Fruit fly (Drosophila melanogaster) whole organism, adult: ENCODE data around the gene pyd.

Experiments used
- CG14711 ChIP-seq: fragments of 200-800 bp; sonication (Bioruptor generic); optimal IDR thresholded peaks from 2 replicates; lab custom pipeline; 2018; ENCODE audit warnings: missing biosample characterization, mild to moderate bottlenecking, missing genetic modification characterization, moderate library complexity
- CG33017 ChIP-seq: fragments of 200-800 bp; sonication (Bioruptor generic); optimal IDR thresholded peaks from 2 replicates; lab custom pipeline; 2018; ENCODE audit warnings: missing biosample characterization, mild to moderate bottlenecking, missing genetic modification characterization, moderate library complexity
- CG7045 ChIP-seq: fragments of 200-800 bp; sonication (Bioruptor generic); optimal IDR thresholded peaks from 2 replicates; lab custom pipeline; 2017; ENCODE audit warnings: missing biosample characterization, mild to moderate bottlenecking, missing genetic modification characterization
- CG7101 ChIP-seq: fragments of 200-800 bp; sonication (Bioruptor generic); optimal IDR thresholded peaks from 2 replicates; lab custom pipeline; 2018; ENCODE audit warnings: missing biosample characterization, mild to moderate bottlenecking, missing genetic modification characterization, moderate library complexity
- Clk ChIP-seq: fragments of 200-800 bp; sonication (Bioruptor generic); optimal IDR thresholded peaks from 2 replicates; lab custom pipeline; 2017; ENCODE audit warnings: missing biosample characterization, missing genetic modification characterization
- Crg-1 ChIP-seq: fragments of 200-800 bp; sonication (Bioruptor generic); optimal IDR thresholded peaks from 2 replicates; lab custom pipeline; 2016; ENCODE audit warnings: missing biosample characterization, missing genetic modification characterization
- kay ChIP-seq: fragments of 200-800 bp; sonication (Bioruptor generic); peaks from one replicate; lab custom pipeline; 2016; ENCODE audit warnings: missing biosample characterization, missing genetic modification characterization, borderline replicate concordance
- tj ChIP-seq: fragments of 200-800 bp; sonication (Bioruptor generic); optimal IDR thresholded peaks from 3 replicates; lab custom pipeline; 2017; ENCODE audit warnings: missing biosample characterization, mild to moderate bottlenecking, missing genetic modification characterization, moderate library complexity
- toe ChIP-seq: fragments of 200-800 bp; sonication (Bioruptor generic); optimal IDR thresholded peaks from 2 replicates; lab custom pipeline; 2016; ENCODE audit warnings: missing biosample characterization, missing genetic modification characterization

DNA sequence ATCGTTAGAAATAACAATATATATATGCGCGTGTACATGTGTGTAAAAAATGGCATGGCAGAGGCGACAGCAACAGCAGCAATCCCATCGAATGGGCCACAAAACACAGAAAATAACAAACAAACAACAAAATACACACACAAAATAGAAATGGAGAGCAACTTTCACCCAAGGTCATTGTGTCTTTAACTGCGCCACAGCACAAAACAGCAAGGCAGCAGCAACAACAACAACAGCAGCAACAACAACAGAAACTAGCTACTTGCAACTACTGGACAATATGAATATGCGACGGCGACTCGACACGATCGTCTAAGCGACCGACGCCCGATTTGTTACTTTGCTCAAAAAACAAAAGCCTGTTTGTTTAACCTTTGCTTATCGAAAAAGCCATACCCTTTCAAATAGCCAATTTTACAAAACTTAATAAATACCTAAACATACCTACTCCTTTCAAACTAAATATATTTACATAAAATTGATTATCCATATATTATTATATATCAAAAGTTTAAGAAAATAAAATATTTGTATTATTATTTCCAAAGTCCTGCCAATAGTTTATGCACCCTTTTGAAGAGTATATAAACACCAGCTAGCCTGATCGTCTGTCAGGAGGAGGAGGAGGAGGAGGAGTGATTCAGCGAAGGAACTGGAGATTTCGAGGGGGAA, 16.2 kb upstream of the pyd start:
- TF ChIP-seq Crg-1 (no peak), kay (GFP tag; lab: Kevin White, UChicago) (no peak), CG14711 (tag; lab: Kevin White, UChicago) (no peak), toe (GFP tag; lab: Kevin White, UChicago) (no peak), CG7101 (tag; lab: Kevin White, UChicago) (no peak), tj (no peak), Clk (GFP tag; lab: Kevin White, UChicago) (no peak), CG7045 (GFP tag; lab: Kevin White, UChicago) (no peak), CG33017 (tag; lab: Kevin White, UChicago) (no peak)
